Fruit fly (Drosophila melanogaster): Measurements from ENCODE around the gene CG7900.
A peak's percentile ranks its signal among the peaks of the same experiment; 100 is the strongest.

The CG7900 gene

dm6 chr3R:8134544-8134943 lies 40.6 kb downstream of the CG7900 start:
- TF ChIP-seq CG17801 (GFP tag; optimal IDR thresholded peaks at IDR 0.05; ENCODE audit: partially characterized antibody) = no peak

- no peak for TF ChIP-seq CG17801 (GFP tag; optimal IDR thresholded peaks at IDR 0.05; ENCODE audit: partially characterized antibody)
These were observed 44.2 kb downstream of the CG7900 start for dm6 chr3R:8138095-8138494.

DNA sequence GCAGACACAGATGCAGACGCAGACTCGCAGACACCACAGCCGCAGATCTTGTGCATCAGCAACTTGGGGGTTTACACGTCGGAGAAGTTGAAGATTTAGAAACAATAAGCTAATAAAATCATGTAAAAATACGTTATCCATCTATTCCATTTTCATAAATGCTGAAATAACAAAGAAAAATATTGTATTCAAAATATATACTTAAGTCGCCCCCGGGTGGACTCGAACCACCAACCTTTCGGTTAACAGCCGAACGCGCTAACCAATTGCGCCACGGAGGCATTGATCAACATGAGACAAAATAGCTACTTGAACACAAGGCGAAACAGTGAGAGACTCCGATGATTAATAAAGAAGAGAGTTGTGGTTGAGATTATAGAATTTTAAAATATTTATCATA lies 45.4 kb downstream of the CG7900 start:
- TF ChIP-seq CG17801 (GFP tag; optimal IDR thresholded peaks at IDR 0.05; ENCODE audit: partially characterized antibody) = peak; percentile 5

DNA sequence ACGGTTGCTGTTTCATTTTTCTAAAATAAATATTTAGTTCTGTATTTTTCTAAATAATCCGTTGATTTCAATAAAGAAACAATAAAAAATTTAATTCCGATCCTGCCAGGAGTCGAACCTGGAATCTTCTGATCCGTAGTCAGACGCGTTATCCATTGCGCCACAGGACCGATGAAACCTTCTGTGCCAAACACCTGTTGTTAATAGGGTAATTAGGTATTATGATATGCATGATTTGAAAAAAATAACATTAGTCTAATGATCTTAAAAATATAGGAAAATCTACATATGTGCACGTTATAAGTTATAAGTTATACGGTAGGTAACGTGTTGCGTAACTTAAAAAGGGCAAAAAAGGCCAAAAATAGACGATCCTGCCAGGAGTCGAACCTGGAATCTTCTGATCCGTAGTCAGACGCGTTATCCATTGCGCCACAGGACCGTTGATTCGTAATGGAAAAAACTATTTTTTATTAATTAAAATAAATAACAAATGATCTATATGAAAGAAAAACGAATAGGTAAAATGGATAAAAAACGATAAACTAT lies 46.0 kb downstream of the CG7900 start:
- no peak for TF ChIP-seq CG17801 (GFP tag; optimal IDR thresholded peaks at IDR 0.05; ENCODE audit: partially characterized antibody)

DNA sequence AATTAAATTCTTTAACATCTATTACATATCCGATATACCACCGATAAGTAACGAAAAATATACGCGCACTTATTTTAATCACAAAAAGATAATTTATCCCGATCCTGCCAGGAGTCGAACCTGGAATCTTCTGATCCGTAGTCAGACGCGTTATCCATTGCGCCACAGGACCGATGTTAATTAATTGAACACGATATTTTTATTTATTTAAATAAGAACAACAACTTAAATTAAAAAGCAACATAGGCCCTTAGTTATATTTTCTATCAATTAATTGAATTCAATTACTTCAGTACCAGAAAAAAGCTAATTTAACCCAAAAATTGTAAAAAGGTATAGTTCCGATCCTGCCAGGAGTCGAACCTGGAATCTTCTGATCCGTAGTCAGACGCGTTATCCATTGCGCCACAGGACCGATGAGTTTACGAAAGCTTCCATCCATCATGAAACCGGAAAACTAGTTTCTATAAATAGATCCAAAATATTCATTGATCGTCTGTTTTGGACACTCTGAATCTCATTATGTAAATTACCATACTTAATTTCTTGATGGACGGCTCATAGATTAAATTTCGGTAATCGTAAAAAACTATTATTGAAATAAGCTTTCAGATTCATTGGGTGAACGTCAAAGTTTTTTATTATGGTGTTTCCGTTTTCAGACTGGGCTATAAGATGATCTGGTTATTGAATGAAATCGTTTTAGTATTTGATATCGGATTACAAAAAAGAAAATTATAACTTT lies 46.9 kb downstream of the CG7900 start:
- TF ChIP-seq CG17801 (GFP tag; optimal IDR thresholded peaks at IDR 0.05; ENCODE audit: partially characterized antibody) = no peak

dm6 chr3R:8142113-8142512 lies 48.2 kb downstream of the CG7900 start:
- TF ChIP-seq CG17801 (GFP tag; optimal IDR thresholded peaks at IDR 0.05; ENCODE audit: partially characterized antibody) = no peak

dm6 chr3R:8145764-8146163 lies 51.8 kb downstream of the CG7900 start:
- TF ChIP-seq CG17801 (GFP tag; optimal IDR thresholded peaks at IDR 0.05; ENCODE audit: partially characterized antibody) = no peak

dm6 chr3R:8146892-8147384 lies 53.0 kb downstream of the CG7900 start:
- no peak for TF ChIP-seq CG17801 (GFP tag; optimal IDR thresholded peaks at IDR 0.05; ENCODE audit: partially characterized antibody)

- no peak for TF ChIP-seq CG17801 (GFP tag; optimal IDR thresholded peaks at IDR 0.05; ENCODE audit: partially characterized antibody)
These were observed 55.1 kb downstream of the CG7900 start for dm6 chr3R:8149003-8149402.

DNA sequence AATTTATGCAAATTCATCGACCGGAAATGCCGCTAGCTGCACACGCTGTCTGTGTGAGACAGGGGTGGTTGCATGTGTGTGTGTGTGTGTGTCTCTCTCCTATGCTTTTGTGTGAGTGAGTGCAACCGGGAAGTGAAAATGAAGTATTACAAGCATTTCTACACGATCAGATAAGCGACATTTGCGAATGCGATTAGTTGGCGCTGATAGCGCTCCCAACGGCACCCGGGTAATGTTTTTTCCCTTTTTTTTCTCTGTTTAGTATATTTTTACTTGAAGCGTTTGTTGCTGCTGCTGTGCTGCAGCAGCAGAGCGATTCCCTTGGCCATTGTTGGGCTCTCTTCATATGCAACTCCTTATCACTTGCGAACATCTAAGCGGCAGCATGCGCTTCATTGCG lies 56.1 kb downstream of the CG7900 start:
- TF ChIP-seq CG17801 (GFP tag; optimal IDR thresholded peaks at IDR 0.05; ENCODE audit: partially characterized antibody) = no peak

- no peak for TF ChIP-seq CG17801 (GFP tag; optimal IDR thresholded peaks at IDR 0.05; ENCODE audit: partially characterized antibody)
These were observed 57.2 kb downstream of the CG7900 start for dm6 chr3R:8151163-8151562.

dm6 chr3R:8152578-8153191 lies 58.8 kb downstream of the CG7900 start:
- no peak for TF ChIP-seq CG17801 (GFP tag; optimal IDR thresholded peaks at IDR 0.05; ENCODE audit: partially characterized antibody)

DNA sequence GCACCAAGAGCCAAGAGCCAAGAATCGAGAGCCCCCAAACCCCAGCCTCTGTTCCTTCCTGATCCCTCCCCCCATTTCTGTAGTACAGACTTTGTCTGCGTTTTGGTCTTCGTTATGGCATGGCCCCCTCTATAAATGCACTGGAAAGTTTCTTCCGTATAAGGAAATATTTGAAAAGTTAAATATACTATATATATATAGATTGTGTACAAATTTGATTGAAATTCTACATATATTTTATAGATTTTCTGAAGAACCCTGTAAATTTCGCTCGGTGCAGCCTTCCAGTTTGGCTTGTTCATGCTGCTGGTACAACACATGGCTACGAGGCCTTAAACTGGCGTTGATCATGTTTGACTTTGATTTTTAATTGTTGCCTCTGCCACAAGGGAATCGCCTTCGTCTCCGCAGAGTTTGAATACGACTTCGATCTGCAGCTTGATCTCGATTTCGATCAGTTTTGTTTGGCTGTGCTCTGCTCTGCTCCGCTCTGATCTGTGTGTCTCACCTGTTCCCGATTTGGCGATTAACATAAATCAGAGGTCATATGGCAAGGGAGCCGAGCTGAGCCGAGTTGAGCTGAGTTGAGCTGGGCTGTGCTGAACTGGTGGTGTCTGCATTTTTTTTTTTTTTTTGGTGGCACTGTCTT lies 60.2 kb downstream of the CG7900 start:
- no peak for TF ChIP-seq CG17801 (GFP tag; optimal IDR thresholded peaks at IDR 0.05; ENCODE audit: partially characterized antibody)

All from ovary, adult (tissue).